Worm (Caenorhabditis elegans) whole organism, L4 larva: ENCODE results near the gene K10G4.3.

Experiments used
- lin-38 ChIP-seq: fragments of 200-800 bp; sonication (Bioruptor generic); IDR thresholded peaks from 2 replicates; pipeline ENCODE4 v1.3.6; 2022; ENCODE audit warnings: missing genetic modification reagents, missing genetic modification characterization, missing compliant biosample characterization
- madf-5 ChIP-seq, 2 experiments: fragments of 200-800 bp; sonication (Bioruptor generic); IDR thresholded peaks; 2 replicates each; pipeline ENCODE4 v1.3.6; 2022; ENCODE audit warnings: missing compliant biosample characterization in 2 of 2, missing genetic modification characterization in 2 of 2
- spr-3 ChIP-seq: fragments of 200-800 bp; sonication (Bioruptor generic); optimal IDR thresholded peaks from 2 replicates; lab custom pipeline; 2018; ENCODE audit warnings: mild to moderate bottlenecking, missing genetic modification characterization, missing compliant biosample characterization

K10G4.3 gene

ce11 chrV:17215602-17216001 is 49.2 kb downstream of the K10G4.3 start:
- no peak for TF ChIP-seq lin-38
- TF ChIP-seq spr-3 (GFP tag; lab: Kevin White, UChicago), result no peak
- TF ChIP-seq madf-5 (GFP tag; IDR thresholded peaks at IDR 0.05; lab: Robert Waterston, UW), result 0 out of 4 replicates have a peak, but pooled peaks of 1 of the 2 experiments have one; percentile 12
